Fruit fly (Drosophila melanogaster): ENCODE results near the gene Prosbeta7.

The Prosbeta7 gene

DNA sequence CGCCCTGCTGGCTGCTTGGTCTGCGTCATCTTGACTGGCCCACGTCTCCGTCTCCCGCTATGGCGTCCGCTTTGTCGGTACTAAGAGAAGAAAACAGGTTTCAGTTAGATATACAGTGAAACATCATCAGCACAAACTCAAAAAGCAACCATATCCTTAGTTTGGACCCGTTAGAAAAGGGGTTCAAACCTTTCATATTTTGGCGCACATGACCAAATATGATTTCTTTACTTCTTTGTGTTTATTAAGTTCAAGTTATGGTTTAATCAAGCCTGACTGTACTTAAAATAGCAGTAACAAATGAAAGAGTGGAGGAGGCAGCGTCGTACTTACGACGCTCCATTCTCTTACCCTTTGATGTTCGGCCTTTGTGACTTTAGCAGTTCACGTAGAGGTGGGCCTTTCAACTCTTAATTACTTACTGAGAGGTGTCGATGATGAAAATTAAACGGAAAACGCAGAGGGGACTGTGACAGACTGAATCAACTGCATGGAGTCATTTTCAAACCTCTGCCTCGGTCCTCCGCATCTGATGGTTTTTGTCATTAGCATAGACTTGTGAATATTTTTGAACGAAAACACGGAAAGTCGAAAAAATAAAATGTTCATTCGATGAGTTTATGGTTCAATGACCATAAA is 3.6 kb upstream of the Prosbeta7 start (continued):
- TF ChIP-seq ftz-f1 (GFP tag; optimal IDR thresholded peaks at IDR 0.05) (peak; percentile 9), CG15514 (GFP tag; optimal IDR thresholded peaks at IDR 0.05) (peak; percentile 67), CG31224 (GFP tag; IDR thresholded peaks at IDR 0.05) (peak; percentile 73), chm (GFP tag; IDR thresholded peaks at IDR 0.05) (peak; percentile 88), CG18764 (GFP tag; optimal IDR thresholded peaks at IDR 0.05) (peak; percentile 58), Abd-B (GFP tag; optimal IDR thresholded peaks at IDR 0.05) (peak; percentile 68), CG11723 (GFP tag; optimal IDR thresholded peaks at IDR 0.05) (peak; percentile 66), Mes4 (GFP tag; optimal IDR thresholded peaks at IDR 0.05) (peak; percentile 38), CG1024 (GFP tag; IDR thresholded peaks at IDR 0.05) (peak; percentile 77), Dfd (GFP tag; optimal IDR thresholded peaks at IDR 0.05) (no peak), CG3163 (GFP tag; optimal IDR thresholded peaks at IDR 0.05) (peak; percentile 73), CG6254 (GFP tag; optimal IDR thresholded peaks at IDR 0.05) (no peak), bcd (GFP tag; optimal IDR thresholded peaks at IDR 0.05) (peak; percentile 80), croc (GFP tag; conservative IDR thresholded peaks at IDR 0.05) (peak; percentile 52), sens (GFP tag) (peak; percentile 95), CG13624 (GFP tag; optimal IDR thresholded peaks at IDR 0.05) (peak; percentile 88), CG12104 (GFP tag; optimal IDR thresholded peaks at IDR 0.05) (peak; percentile 18), hbn (GFP tag; IDR thresholded peaks at IDR 0.05; ENCODE audit: partially characterized antibody) (no peak), CG17612 (GFP tag; IDR thresholded peaks at IDR 0.05) (peak; percentile 69), Xbp1 (GFP tag; optimal IDR thresholded peaks at IDR 0.05) (peak; percentile 83), MBD-R2 (GFP tag; IDR thresholded peaks at IDR 0.05) (peak; percentile 56; the same call in 1 of the 2 replicates), CG1647 (GFP tag; optimal IDR thresholded peaks at IDR 0.05) (peak; percentile 68), danr (GFP tag; IDR thresholded peaks at IDR 0.05) (peak; percentile 74), CG10543 (GFP tag; optimal IDR thresholded peaks at IDR 0.05) (peak; percentile 28), CG2678 (tag; optimal IDR thresholded peaks at IDR 0.05) (peak; percentile 87), chif (GFP tag; optimal IDR thresholded peaks at IDR 0.05) (peak; percentile 66 to 84), H15 (GFP tag; IDR thresholded peaks at IDR 0.05) (peak; percentile 82), CG4328 (GFP tag; optimal IDR thresholded peaks at IDR 0.05) (no peak), Atf6 (GFP tag; IDR thresholded peaks at IDR 0.05) (peak; percentile 87), vvl (GFP tag; IDR thresholded peaks at IDR 0.05) (peak; percentile 92), CG10431 (GFP tag; optimal IDR thresholded peaks at IDR 0.05) (no peak), Fer3 (tag; optimal IDR thresholded peaks at IDR 0.05) (peak; percentile 83), CG6791 (GFP tag; IDR thresholded peaks at IDR 0.05; ENCODE audit: partially characterized antibody) (no peak), repo (GFP tag; optimal IDR thresholded peaks at IDR 0.05) (peak; percentile 71), otp (GFP tag; IDR thresholded peaks at IDR 0.05) (peak; percentile 84), CG11504 (tag; optimal IDR thresholded peaks at IDR 0.05) (peak; percentile 86), CG17328 (GFP tag; IDR thresholded peaks at IDR 0.05) (peak; percentile 84), gcm2 (GFP tag; optimal IDR thresholded peaks at IDR 0.05) (peak; percentile 79), CG3726 (GFP tag; IDR thresholded peaks at IDR 0.05) (peak; percentile 79; the same call in 1 of the 3 replicates), Hmr (GFP tag; optimal IDR thresholded peaks at IDR 0.05) (peak; percentile 82), Ets65A (GFP tag) (peak; percentile 97), tx (GFP tag; optimal IDR thresholded peaks at IDR 0.05) (peak; percentile 81), jigr1 (GFP tag; IDR thresholded peaks at IDR 0.05) (peak; percentile 31; the same call in 1 of the 3 replicates), CG42726 (GFP tag; IDR thresholded peaks at IDR 0.05; ENCODE audit: partially characterized antibody) (no peak), CG7556 (GFP tag; optimal IDR thresholded peaks at IDR 0.05) (peak; percentile 74), CG34422 (GFP tag; IDR thresholded peaks at IDR 0.05) (peak; percentile 87), CG7928 (GFP tag; optimal IDR thresholded peaks at IDR 0.05) (peak; percentile 31), dm (GFP tag; optimal IDR thresholded peaks at IDR 0.05) (peak; percentile 48), yki (optimal IDR thresholded peaks at IDR 0.05) (no peak), Kr (GFP tag; optimal IDR thresholded peaks at IDR 0.05) (no peak), E2f1 (GFP tag; IDR thresholded peaks at IDR 0.05) (peak; percentile 81)
